Worm (Caenorhabditis elegans) whole organism, midembryonic: ENCODE data around the gene ztf-31.

Source experiments
- flt-1 ChIP-seq: fragments of 200-800 bp; sonication (Bioruptor generic); IDR thresholded peaks from 2 replicates; pipeline ENCODE4 v1.3.6; 2022; ENCODE audit warnings: missing genetic modification characterization, missing compliant biosample characterization
- ref-1 ChIP-seq: fragments of 200-800 bp; sonication (Bioruptor generic); conservative IDR thresholded peaks from 2 replicates; pipeline ENCODE4 v1.3.6; 2022; ENCODE audit warnings: missing genetic modification reagents, missing genetic modification characterization, missing compliant biosample characterization
- ztf-29 ChIP-seq: fragments of 200-800 bp; sonication (Bioruptor generic); IDR thresholded peaks from 2 replicates; pipeline ENCODE4 v1.3.6; 2022; ENCODE audit warnings: missing genetic modification reagents, missing genetic modification characterization, missing compliant biosample characterization

ce11 chrIII:7195325-7195724 is 45.8 kb upstream of the ztf-31 start, which contains the start of gene F37C12.18:
- TF ChIP-seq flt-1 (GFP tag; lab: Robert Waterston, UW) (no peak), ztf-29 (GFP tag; lab: Robert Waterston, UW) (no peak), ref-1 (GFP tag; lab: Robert Waterston, UW) (no peak)
